Worm (Caenorhabditis elegans) whole organism, L4 larva: Measurements from ENCODE around the gene Y75B8A.32.

Source experiments
- F10B5.3 ChIP-seq: sonication (generic microtip); optimal IDR thresholded peaks from 2 replicates; lab custom pipeline; 2016; ENCODE audit warnings: mild to moderate bottlenecking, missing genetic modification characterization, missing compliant biosample characterization
- R02D3.7 ChIP-seq: fragments of 150-350 bp; sonication (generic microtip); optimal IDR thresholded peaks from 3 replicates; lab custom pipeline; 2014; ENCODE audit warnings: missing biosample characterization, missing genetic modification characterization
- T20F7.1 ChIP-seq: fragments of 200-800 bp; sonication (Bioruptor generic); optimal IDR thresholded peaks from 2 replicates; lab custom pipeline; 2018; ENCODE audit warnings: mild to moderate bottlenecking, missing genetic modification characterization, missing compliant biosample characterization
- Y105C5A.15 ChIP-seq: fragments of 200-800 bp; sonication (Bioruptor generic); IDR thresholded peaks from 2 replicates; pipeline ENCODE4 v1.3.6; 2022; ENCODE audit warnings: missing genetic modification characterization, missing compliant biosample characterization
- Y48G9A.11 ChIP-seq: fragments of 200-800 bp; sonication (Bioruptor generic); IDR thresholded peaks from 2 replicates; pipeline ENCODE4 v1.3.6; 2022; ENCODE audit warnings: missing genetic modification reagents, missing genetic modification characterization, missing compliant biosample characterization
- ZK546.5 ChIP-seq, 2 experiments: sonication (generic microtip); optimal IDR thresholded peaks; 2 replicates each; lab custom pipeline; 2017; ENCODE audit warnings: missing biosample characterization in 2 of 2, missing genetic modification characterization in 2 of 2
- aha-1 ChIP-seq: fragments of 150-350 bp; peaks from one replicate; lab custom pipeline; 2014; ENCODE audit warnings: missing biosample characterization, missing genetic modification characterization
- aly-2 ChIP-seq: sonication (generic microtip); optimal IDR thresholded peaks from 2 replicates; lab custom pipeline; 2018; ENCODE audit warnings: missing biosample characterization, missing genetic modification characterization
- ama-1 ChIP-seq: fragments of 150-350 bp; optimal IDR thresholded peaks from 2 replicates; lab custom pipeline; 2014; ENCODE audit warnings: inconsistent platforms, mixed read lengths
- ceh-32 ChIP-seq: sonication (generic microtip); optimal IDR thresholded peaks from 2 replicates; lab custom pipeline; 2016; ENCODE audit warnings: mild to moderate bottlenecking, missing genetic modification characterization, missing compliant biosample characterization; ENCODE audit not compliant: poor library complexity
- cey-2 ChIP-seq: sonication (generic microtip); optimal IDR thresholded peaks from 3 replicates; lab custom pipeline; 2017; ENCODE audit warnings: missing genetic modification characterization, mild to moderate bottlenecking, missing compliant biosample characterization, antibody characterized with exemption, borderline replicate concordance; ENCODE audit not compliant: insufficient read depth
- ctbp-1 ChIP-seq: fragments of 200-800 bp; sonication (Bioruptor generic); IDR thresholded peaks from 2 replicates; pipeline ENCODE4 v1.3.6; 2022; ENCODE audit warnings: missing genetic modification reagents, missing genetic modification characterization, missing compliant biosample characterization
- daf-12 ChIP-seq: fragments of 150-350 bp; optimal IDR thresholded peaks from 2 replicates; lab custom pipeline; 2014; ENCODE audit warnings: missing biosample characterization, missing genetic modification reagents, missing genetic modification characterization
- daf-16 ChIP-seq, 3 experiments: sonication (generic microtip); optimal IDR thresholded peaks; 2 replicates each; lab custom pipeline; 2016 to 2017; ENCODE audit warnings: missing genetic modification characterization in 3 of 3, missing genetic modification reagents in 3 of 3, mild to moderate bottlenecking in 2 of 3, missing compliant biosample characterization in 2 of 3, missing biosample characterization in 1 of 3, moderate library complexity in 1 of 3
- daf-19 ChIP-seq: fragments of 200-800 bp; sonication (Bioruptor generic); conservative IDR thresholded peaks from 2 replicates; pipeline ENCODE4 v1.3.6; 2022; ENCODE audit warnings: missing genetic modification characterization, missing compliant biosample characterization
- dmd-8 ChIP-seq: fragments of 200-800 bp; sonication (Bioruptor generic); IDR thresholded peaks from 2 replicates; pipeline ENCODE4 v1.3.6; 2022; ENCODE audit warnings: missing genetic modification characterization, missing compliant biosample characterization
- dve-1 ChIP-seq: sonication (generic microtip); optimal IDR thresholded peaks from 2 replicates; lab custom pipeline; 2017; ENCODE audit warnings: antibody characterized with exemption, mild to moderate bottlenecking, missing genetic modification characterization, missing compliant biosample characterization; ENCODE audit not compliant: insufficient read depth
- egl-27 ChIP-seq: sonication (generic microtip); optimal IDR thresholded peaks from 3 replicates; lab custom pipeline; 2017; ENCODE audit warnings: missing biosample characterization, missing genetic modification reagents, missing genetic modification characterization
- gei-8 ChIP-seq: fragments of 200-800 bp; sonication (Bioruptor generic); optimal IDR thresholded peaks from 2 replicates; lab custom pipeline; 2018; ENCODE audit warnings: mild to moderate bottlenecking, missing genetic modification characterization, missing compliant biosample characterization
- hif-1 ChIP-seq, 2 experiments: sonication (generic microtip); optimal IDR thresholded peaks; 2 replicates each; lab custom pipeline; 2016 to 2017; ENCODE audit warnings: missing compliant biosample characterization in 2 of 2, missing genetic modification characterization in 2 of 2, missing genetic modification reagents in 2 of 2, missing genotype in 2 of 2, mild to moderate bottlenecking in 1 of 2
- hlh-11 ChIP-seq: fragments of 200-800 bp; sonication (Bioruptor generic); optimal IDR thresholded peaks from 2 replicates; lab custom pipeline; 2018; ENCODE audit warnings: mild to moderate bottlenecking, missing genetic modification characterization, missing compliant biosample characterization
- hlh-30 ChIP-seq: sonication (generic microtip); optimal IDR thresholded peaks from 2 replicates; lab custom pipeline; 2017; ENCODE audit warnings: antibody characterized with exemption, mild to moderate bottlenecking, missing genetic modification characterization, missing compliant biosample characterization; ENCODE audit not compliant: insufficient read depth
- hmg-1.1 ChIP-seq: fragments of 200-800 bp; sonication (Bioruptor generic); IDR thresholded peaks from 2 replicates; pipeline ENCODE4 v1.3.6; 2022; ENCODE audit warnings: missing genetic modification reagents, missing genetic modification characterization, missing compliant biosample characterization
- lim-7 ChIP-seq: fragments of 200-800 bp; sonication (Bioruptor generic); IDR thresholded peaks from 2 replicates; pipeline ENCODE4 v1.3.6; 2022; ENCODE audit warnings: missing genetic modification characterization, missing compliant biosample characterization
- lin-15B ChIP-seq: fragments of 150-350 bp; sonication (generic microtip); optimal IDR thresholded peaks from 3 replicates; lab custom pipeline; 2014; ENCODE audit warnings: missing biosample characterization, missing genetic modification characterization
- lin-29 ChIP-seq: fragments of 200-800 bp; sonication (Bioruptor generic); IDR thresholded peaks from 2 replicates; pipeline ENCODE4 v1.3.6; 2022; ENCODE audit warnings: missing genetic modification reagents, missing genetic modification characterization, missing compliant biosample characterization
- lin-38 ChIP-seq: fragments of 200-800 bp; sonication (Bioruptor generic); IDR thresholded peaks from 2 replicates; pipeline ENCODE4 v1.3.6; 2022; ENCODE audit warnings: missing genetic modification reagents, missing genetic modification characterization, missing compliant biosample characterization
- lin-39 ChIP-seq: fragments of 150-350 bp; optimal IDR thresholded peaks from 2 replicates; lab custom pipeline; 2014; ENCODE audit warnings: missing biosample characterization, missing genetic modification reagents, missing genetic modification characterization
- lsy-2 ChIP-seq, 2 experiments: fragments of 150-350 bp in 1 of 2; sonication (generic microtip) in 1 of 2; optimal IDR thresholded peaks; 2 replicates each; lab custom pipeline; 2014 to 2017; ENCODE audit warnings: missing biosample characterization in 2 of 2, missing genetic modification characterization in 2 of 2
- madf-9 ChIP-seq: fragments of 200-800 bp; sonication (Bioruptor generic); conservative IDR thresholded peaks from 2 replicates; pipeline ENCODE4 v1.3.6; 2022; ENCODE audit warnings: missing genetic modification reagents, missing genetic modification characterization, missing compliant biosample characterization
- mep-1 ChIP-seq: fragments of 150-350 bp; sonication (generic microtip); optimal IDR thresholded peaks from 3 replicates; lab custom pipeline; 2014; ENCODE audit warnings: missing biosample characterization, missing genetic modification characterization
- mes-2 ChIP-seq: sonication (generic microtip); optimal IDR thresholded peaks from 2 replicates; lab custom pipeline; 2016; ENCODE audit warnings: missing genotype, mild to moderate bottlenecking, missing genetic modification characterization, missing compliant biosample characterization; ENCODE audit not compliant: poor library complexity, severe bottlenecking
- nhr-102 ChIP-seq: sonication (generic microtip); optimal IDR thresholded peaks from 2 replicates; lab custom pipeline; 2016; ENCODE audit warnings: mild to moderate bottlenecking, missing genetic modification characterization, moderate library complexity, missing compliant biosample characterization
- nhr-11 ChIP-seq: fragments of 150-350 bp; optimal IDR thresholded peaks from 2 replicates; lab custom pipeline; 2014; ENCODE audit warnings: missing biosample characterization, missing genetic modification characterization
- nhr-237 ChIP-seq: sonication (generic microtip); optimal IDR thresholded peaks from 2 replicates; lab custom pipeline; 2017; ENCODE audit warnings: missing biosample characterization, missing genetic modification characterization
- nhr-25 ChIP-seq: sonication (generic microtip); optimal IDR thresholded peaks from 2 replicates; lab custom pipeline; 2017; ENCODE audit warnings: missing genetic modification characterization, mild to moderate bottlenecking, missing compliant biosample characterization, antibody characterized with exemption, moderate library complexity, borderline replicate concordance; ENCODE audit not compliant: insufficient read depth
- nhr-48 ChIP-seq: sonication (generic microtip); optimal IDR thresholded peaks from 2 replicates; lab custom pipeline; 2016; ENCODE audit warnings: mild to moderate bottlenecking, missing genetic modification characterization, missing compliant biosample characterization
- php-3 ChIP-seq: fragments of 200-800 bp; sonication (Bioruptor generic); IDR thresholded peaks from 2 replicates; pipeline ENCODE4 v1.3.6; 2022; ENCODE audit warnings: missing genetic modification reagents, missing genetic modification characterization, missing compliant biosample characterization
- pqm-1 ChIP-seq: sonication (generic microtip); optimal IDR thresholded peaks from 2 replicates; lab custom pipeline; 2017; ENCODE audit warnings: missing biosample characterization, missing genetic modification characterization
- rbr-2 ChIP-seq: sonication (generic microtip); optimal IDR thresholded peaks from 2 replicates; lab custom pipeline; 2016; ENCODE audit warnings: missing genotype, missing genetic modification characterization, missing compliant biosample characterization
- saeg-2 ChIP-seq: fragments of 200-800 bp; sonication (Bioruptor generic); IDR thresholded peaks from 2 replicates; pipeline ENCODE4 v1.3.6; 2022; ENCODE audit warnings: missing genetic modification reagents, missing genetic modification characterization, missing compliant biosample characterization
- sdz-12 ChIP-seq: fragments of 200-800 bp; sonication (Bioruptor generic); optimal IDR thresholded peaks from 2 replicates; lab custom pipeline; 2018; ENCODE audit warnings: mild to moderate bottlenecking, missing genetic modification characterization, missing compliant biosample characterization
- set-16 ChIP-seq: fragments of 200-800 bp; sonication (Bioruptor generic); IDR thresholded peaks from 2 replicates; pipeline ENCODE4 v1.3.6; 2022; ENCODE audit warnings: missing genetic modification reagents, missing genetic modification characterization, missing compliant biosample characterization
- skn-1 ChIP-seq: fragments of 150-350 bp; optimal IDR thresholded peaks from 2 replicates; lab custom pipeline; 2014; ENCODE audit warnings: missing biosample characterization, missing genetic modification characterization
- tag-97 ChIP-seq: fragments of 200-800 bp; sonication (Bioruptor generic); IDR thresholded peaks from 2 replicates; pipeline ENCODE4 v1.3.6; 2022; ENCODE audit warnings: missing genetic modification characterization, missing compliant biosample characterization
- unc-39 ChIP-seq: sonication (generic microtip); optimal IDR thresholded peaks from 2 replicates; lab custom pipeline; 2017; ENCODE audit warnings: missing biosample characterization, missing genetic modification characterization
- vab-7 ChIP-seq: fragments of 200-800 bp; sonication (Bioruptor generic); IDR thresholded peaks from 2 replicates; pipeline ENCODE4 v1.3.6; 2022; ENCODE audit warnings: missing genetic modification reagents, missing genetic modification characterization, missing compliant biosample characterization
- zip-11 ChIP-seq: fragments of 200-800 bp; sonication (Bioruptor generic); IDR thresholded peaks from 2 replicates; pipeline ENCODE4 v1.3.6; 2022; ENCODE audit warnings: missing genetic modification characterization, missing compliant biosample characterization
- zip-2 ChIP-seq: fragments of 150-350 bp; optimal IDR thresholded peaks from 2 replicates; lab custom pipeline; 2014; ENCODE audit warnings: missing biosample characterization, missing genetic modification characterization
- ztf-11 ChIP-seq: fragments of 150-350 bp; optimal IDR thresholded peaks from 2 replicates; lab custom pipeline; 2014; ENCODE audit warnings: missing biosample characterization, missing genetic modification characterization
- ztf-7 ChIP-seq: fragments of 150-350 bp; optimal IDR thresholded peaks from 2 replicates; lab custom pipeline; 2014; ENCODE audit warnings: missing biosample characterization, missing genetic modification characterization

Y75B8A.32 gene

ce11 chrIII:12327528-12327997, 30.8 kb downstream of the Y75B8A.32 start, which contains the start of the genes zip-12 and Y75B8A.63 (continued):
- TF ChIP-seq lin-38: peak; percentile 20; the same call in 1 of the 2 replicates
- TF ChIP-seq Y48G9A.11 (GFP tag; lab: Robert Waterston, UW): no peak
- no peak for TF ChIP-seq php-3
- no peak for TF ChIP-seq nhr-25 (tag; lab: Kevin White, UChicago)
- TF ChIP-seq nhr-102: no peak
- TF ChIP-seq daf-19 (GFP tag; lab: Robert Waterston, UW): no peak
- TF ChIP-seq lin-29 (GFP tag; lab: Robert Waterston, UW): no peak
- TF ChIP-seq vab-7 (GFP tag; lab: Robert Waterston, UW): no peak
- no peak for TF ChIP-seq nhr-11
- TF ChIP-seq hlh-30 (tag; lab: Kevin White, UChicago): peak; percentile 80
- no peak for TF ChIP-seq aly-2 (tag; lab: Kevin White, UChicago)
- no peak for TF ChIP-seq aha-1
- TF ChIP-seq lin-39 (tag; lab: Kevin White, UChicago): no peak
- TF ChIP-seq skn-1 (tag; lab: Kevin White, UChicago): no peak
- peak in 1 of 2 experiments; percentile 36 for TF ChIP-seq lsy-2 (tag; optimal IDR thresholded peaks at IDR 0.05; lab: Kevin White, UChicago)
- no peak for TF ChIP-seq sdz-12
- no peak for TF ChIP-seq nhr-237 (tag; lab: Kevin White, UChicago)
- TF ChIP-seq mes-2 (tag; lab: Kevin White, UChicago): peak; percentile 4
- peak; percentile 90 for TF ChIP-seq hlh-11
- no peak for TF ChIP-seq lin-15B (tag; lab: Kevin White, UChicago)
- peak; percentile 70 for TF ChIP-seq dve-1
- no peak for TF ChIP-seq unc-39
- TF ChIP-seq nhr-48 (tag; lab: Kevin White, UChicago): no peak
- no peak for TF ChIP-seq R02D3.7 (tag; lab: Kevin White, UChicago)
- TF ChIP-seq tag-97 (GFP tag; lab: Robert Waterston, UW): no peak
- TF ChIP-seq ama-1: no peak
- TF ChIP-seq zip-2 (tag; lab: Kevin White, UChicago): no peak
- no peak for TF ChIP-seq ceh-32 (tag; lab: Kevin White, UChicago)
- TF ChIP-seq set-16 (GFP tag; lab: Robert Waterston, UW): peak; percentile 54
- TF ChIP-seq cey-2 (tag; lab: Kevin White, UChicago): no peak
- TF ChIP-seq mep-1: peak; percentile 47
- no peak for TF ChIP-seq Y105C5A.15 (GFP tag; lab: Robert Waterston, UW)
- no peak for TF ChIP-seq ctbp-1 (GFP tag; lab: Robert Waterston, UW)
- no peak for TF ChIP-seq madf-9 (GFP tag; lab: Robert Waterston, UW)
- no peak for TF ChIP-seq hmg-1.1 (GFP tag; lab: Robert Waterston, UW)
- no peak for TF ChIP-seq daf-12
- TF ChIP-seq F10B5.3: no peak
- peak; percentile 18 for TF ChIP-seq gei-8 (GFP tag; lab: Kevin White, UChicago)
- no peak for TF ChIP-seq daf-16 (GFP tag; optimal IDR thresholded peaks at IDR 0.05; lab: Kevin White, UChicago)
- peak; percentile 49 for TF ChIP-seq daf-16 (tag; optimal IDR thresholded peaks at IDR 0.05; lab: Kevin White, UChicago)
- TF ChIP-seq ZK546.5 (tag; optimal IDR thresholded peaks at IDR 0.05; lab: Kevin White, UChicago): no peak
- TF ChIP-seq lim-7 (GFP tag; lab: Robert Waterston, UW): no peak
- TF ChIP-seq hif-1 (tag; optimal IDR thresholded peaks at IDR 0.05; lab: Kevin White, UChicago): no peak
- peak; percentile 52 for TF ChIP-seq pqm-1
- TF ChIP-seq T20F7.1 (GFP tag; lab: Kevin White, UChicago): no peak
- no peak for TF ChIP-seq zip-11 (GFP tag; lab: Robert Waterston, UW)
- no peak for TF ChIP-seq rbr-2 (tag; lab: Kevin White, UChicago)
- TF ChIP-seq egl-27 (tag; lab: Kevin White, UChicago): no peak
- TF ChIP-seq ztf-11 (tag; lab: Kevin White, UChicago): no peak
- no peak for TF ChIP-seq dmd-8 (GFP tag; lab: Robert Waterston, UW)
- TF ChIP-seq saeg-2 (GFP tag; lab: Robert Waterston, UW): no peak
- no peak for TF ChIP-seq ztf-7 (tag; lab: Kevin White, UChicago)
